Fruit fly (Drosophila melanogaster) whole organism, embryonic: ENCODE results near the gene Gem2.

Experiments
- Adf1 ChIP-seq: fragments of 200-800 bp; sonication (Bioruptor generic); IDR thresholded peaks from 2 replicates; pipeline ENCODE4 v1.3.6; 2022; ENCODE audit warnings: missing biosample characterization, missing genetic modification characterization
- Asciz ChIP-seq: fragments of 200-800 bp; sonication (Bioruptor generic); optimal IDR thresholded peaks from 2 replicates; lab custom pipeline; 2017; ENCODE audit warnings: missing biosample characterization, mild to moderate bottlenecking, missing genetic modification characterization, missing genetic modification reagents
- Bdp1 ChIP-seq: fragments of 200-800 bp; sonication (Bioruptor generic); optimal IDR thresholded peaks from 3 replicates; lab custom pipeline; 2016; ENCODE audit warnings: missing biosample characterization, missing genetic modification characterization
- CG10431 ChIP-seq: fragments of 200-800 bp; sonication (Bioruptor generic); optimal IDR thresholded peaks from 3 replicates; lab custom pipeline; 2018; ENCODE audit warnings: missing biosample characterization, mild to moderate bottlenecking, missing genetic modification characterization
- CG11398 ChIP-seq: fragments of 200-800 bp; sonication (Bioruptor generic); optimal IDR thresholded peaks from 2 replicates; lab custom pipeline; 2016; ENCODE audit warnings: missing biosample characterization, missing genetic modification characterization
- CG11456 ChIP-seq: fragments of 200-800 bp; sonication (Bioruptor generic); IDR thresholded peaks from 3 replicates; pipeline ENCODE4 v1.3.6; 2022; ENCODE audit warnings: missing biosample characterization, missing genetic modification characterization
- CG11696 ChIP-seq: fragments of 200-800 bp; sonication (Bioruptor generic); IDR thresholded peaks from 2 replicates; pipeline ENCODE4 v1.3.6; 2022; ENCODE audit warnings: missing biosample characterization, missing genetic modification characterization
- CG13296 ChIP-seq: fragments of 200-800 bp; sonication (Bioruptor generic); optimal IDR thresholded peaks from 3 replicates; lab custom pipeline; 2018; ENCODE audit warnings: missing biosample characterization, mild to moderate bottlenecking, missing genetic modification characterization
- CG1603 ChIP-seq: fragments of 200-800 bp; sonication (Bioruptor generic); optimal IDR thresholded peaks from 2 replicates; lab custom pipeline; 2019; ENCODE audit warnings: missing biosample characterization, mild to moderate bottlenecking, missing genetic modification characterization, moderate library complexity
- CG16815 ChIP-seq: fragments of 200-800 bp; sonication (Bioruptor generic); optimal IDR thresholded peaks from 3 replicates; lab custom pipeline; 2017; ENCODE audit warnings: missing biosample characterization, mild to moderate bottlenecking, missing genetic modification characterization
- CG1792 ChIP-seq: fragments of 200-800 bp; sonication (Bioruptor generic); optimal IDR thresholded peaks from 2 replicates; lab custom pipeline; 2016; ENCODE audit warnings: missing biosample characterization, missing genetic modification characterization
- CG2120 ChIP-seq: fragments of 200-800 bp; sonication (Bioruptor generic); optimal IDR thresholded peaks from 3 replicates; lab custom pipeline; 2016; ENCODE audit warnings: missing biosample characterization, missing genetic modification characterization
- CG2712 ChIP-seq: fragments of 200-800 bp; optimal IDR thresholded peaks from 3 replicates; lab custom pipeline; 2019; ENCODE audit warnings: missing biosample characterization, mild to moderate bottlenecking, missing genetic modification characterization, moderate library complexity
- CG31441 ChIP-seq: fragments of 200-800 bp; sonication (Bioruptor generic); IDR thresholded peaks from 2 replicates; pipeline ENCODE4 v1.3.6; 2022; ENCODE audit warnings: missing biosample characterization, missing genetic modification characterization
- CG32767 ChIP-seq: fragments of 200-800 bp; sonication (Bioruptor generic); IDR thresholded peaks from 2 replicates; pipeline ENCODE4 v1.3.6; 2022; ENCODE audit warnings: missing biosample characterization, missing genetic modification characterization
- CG6813 ChIP-seq: fragments of 200-800 bp; sonication (Bioruptor generic); optimal IDR thresholded peaks from 2 replicates; lab custom pipeline; 2017; ENCODE audit warnings: missing biosample characterization, missing genetic modification characterization, mild to moderate bottlenecking, moderate library complexity, missing genetic modification reagents
- CG7928 ChIP-seq: fragments of 200-800 bp; sonication (Bioruptor generic); optimal IDR thresholded peaks from 2 replicates; lab custom pipeline; 2017; ENCODE audit warnings: missing biosample characterization, mild to moderate bottlenecking, missing genetic modification characterization
- CG8478 ChIP-seq: fragments of >200 bp; optimal IDR thresholded peaks from 2 replicates; lab custom pipeline; 2018
- CG8765 ChIP-seq: fragments of 200-800 bp; sonication (Bioruptor generic); IDR thresholded peaks from 2 replicates; pipeline ENCODE4 v1.3.6; 2022; ENCODE audit warnings: missing biosample characterization, missing genetic modification characterization
- CG9797 ChIP-seq: fragments of 200-800 bp; sonication (Bioruptor generic); optimal IDR thresholded peaks from 3 replicates; lab custom pipeline; 2018; ENCODE audit warnings: missing biosample characterization, mild to moderate bottlenecking, missing genetic modification characterization
- CTCF ChIP-seq: fragments of 200-800 bp; sonication (Bioruptor generic); optimal IDR thresholded peaks from 2 replicates; lab custom pipeline; 2017; ENCODE audit warnings: missing biosample characterization, mild to moderate bottlenecking, missing genetic modification characterization, moderate library complexity
- Ets65A ChIP-seq: fragments of 200-800 bp; sonication (Bioruptor generic); peaks from one replicate; lab custom pipeline; 2016; ENCODE audit warnings: missing biosample characterization, missing genetic modification characterization
- HLH54F ChIP-seq: fragments of 200-800 bp; sonication (Bioruptor generic); optimal IDR thresholded peaks from 3 replicates; lab custom pipeline; 2016; ENCODE audit warnings: missing biosample characterization, missing genetic modification characterization
- HLHmδ ChIP-seq: fragments of 200-800 bp; sonication (Bioruptor generic); optimal IDR thresholded peaks from 2 replicates; lab custom pipeline; 2018; ENCODE audit warnings: missing biosample characterization, mild to moderate bottlenecking, missing genetic modification characterization, moderate library complexity
- Jarid2 ChIP-seq: fragments of 200-800 bp; sonication (Bioruptor generic); optimal IDR thresholded peaks from 3 replicates; lab custom pipeline; 2017; ENCODE audit warnings: mild to moderate bottlenecking, missing biosample characterization, missing genetic modification reagents, missing genetic modification characterization
- Med ChIP-seq: fragments of 200-800 bp; sonication (Bioruptor generic); peaks from one replicate; lab custom pipeline; 2016; ENCODE audit warnings: missing biosample characterization, missing genetic modification characterization, mild to moderate bottlenecking, inconsistent platforms, moderate library complexity
- NC2β ChIP-seq: fragments of 200-800 bp; sonication (Bioruptor generic); optimal IDR thresholded peaks from 2 replicates; lab custom pipeline; 2016; ENCODE audit warnings: missing biosample characterization, missing genetic modification characterization
- Ptx1 ChIP-seq: fragments of 200-800 bp; sonication (Bioruptor generic); IDR thresholded peaks from 2 replicates; pipeline ENCODE4 v1.3.6; 2022; ENCODE audit warnings: missing biosample characterization, missing genetic modification characterization
- Side ChIP-seq: fragments of 200-800 bp; sonication (Bioruptor generic); optimal IDR thresholded peaks from 2 replicates; lab custom pipeline; 2016; ENCODE audit warnings: missing biosample characterization, missing genetic modification characterization
- Six4 ChIP-seq: fragments of 200-800 bp; sonication (Bioruptor generic); optimal IDR thresholded peaks from 2 replicates; lab custom pipeline; 2016; ENCODE audit warnings: missing biosample characterization, missing genetic modification characterization
- Ssrp ChIP-seq: fragments of 200-800 bp; sonication (Bioruptor generic); optimal IDR thresholded peaks from 2 replicates; lab custom pipeline; 2018; ENCODE audit warnings: missing biosample characterization, mild to moderate bottlenecking, missing genetic modification characterization, moderate library complexity
- ap ChIP-seq: fragments of 200-800 bp; sonication (Bioruptor generic); IDR thresholded peaks from 2 replicates; pipeline ENCODE4 v1.3.6; 2022; ENCODE audit warnings: missing biosample characterization, missing genetic modification characterization
- btn ChIP-seq: fragments of 200-800 bp; sonication (Bioruptor generic); optimal IDR thresholded peaks from 2 replicates; lab custom pipeline; 2016; ENCODE audit warnings: missing biosample characterization, missing genetic modification characterization
- cas ChIP-seq: fragments of 200-800 bp; sonication (Bioruptor generic); IDR thresholded peaks from 2 replicates; pipeline ENCODE4 v1.3.6; 2022; ENCODE audit warnings: missing biosample characterization, missing genetic modification characterization
- cg ChIP-seq: fragments of 200-800 bp; sonication (Bioruptor generic); optimal IDR thresholded peaks from 3 replicates; lab custom pipeline; 2019; ENCODE audit warnings: missing biosample characterization, mild to moderate bottlenecking, missing genetic modification characterization, moderate library complexity
- chif ChIP-seq, 2 experiments: fragments of 200-800 bp; sonication (Bioruptor generic); optimal IDR thresholded peaks; 3 replicates each; lab custom pipeline; 2016; ENCODE audit warnings: missing biosample characterization in 2 of 2, missing genetic modification characterization in 2 of 2
- dimm ChIP-seq: fragments of 200-800 bp; sonication (Bioruptor generic); IDR thresholded peaks from 2 replicates; pipeline ENCODE4 v1.3.6; 2022; ENCODE audit warnings: missing biosample characterization, missing genetic modification characterization
- dysf ChIP-seq: fragments of 200-800 bp; sonication (Bioruptor generic); IDR thresholded peaks from 3 replicates; pipeline ENCODE4 v1.3.6; 2022; ENCODE audit warnings: missing biosample characterization, missing genetic modification characterization
- ftz-f1 ChIP-seq: fragments of 200-800 bp; sonication (Bioruptor generic); optimal IDR thresholded peaks from 2 replicates; lab custom pipeline; 2016; ENCODE audit warnings: missing biosample characterization, missing genetic modification characterization
- lbe ChIP-seq: fragments of 200-800 bp; sonication (Bioruptor generic); optimal IDR thresholded peaks from 2 replicates; lab custom pipeline; 2016; ENCODE audit warnings: missing biosample characterization, mild to moderate bottlenecking, missing genetic modification characterization
- lmd ChIP-seq: fragments of 200-800 bp; sonication (Bioruptor generic); IDR thresholded peaks from 2 replicates; pipeline ENCODE4 v1.3.6; 2022; ENCODE audit warnings: missing biosample characterization, missing genetic modification characterization
- pita ChIP-seq: fragments of 200-800 bp; sonication (Bioruptor generic); optimal IDR thresholded peaks from 2 replicates; lab custom pipeline; 2017; ENCODE audit warnings: missing biosample characterization, mild to moderate bottlenecking, missing genetic modification characterization
- pros ChIP-seq: fragments of 200-800 bp; sonication (Bioruptor generic); optimal IDR thresholded peaks from 3 replicates; lab custom pipeline; 2019; ENCODE audit warnings: missing biosample characterization, mild to moderate bottlenecking, missing genetic modification characterization, moderate library complexity
- psq ChIP-seq: fragments of 200-800 bp; sonication (Bioruptor generic); optimal IDR thresholded peaks from 2 replicates; lab custom pipeline; 2017; ENCODE audit warnings: missing biosample characterization, missing genetic modification characterization
- ranshi ChIP-seq: fragments of 200-800 bp; sonication (Bioruptor generic); IDR thresholded peaks from 2 replicates; pipeline ENCODE4 v1.3.6; 2022; ENCODE audit warnings: missing biosample characterization, missing genetic modification characterization
- run ChIP-seq: fragments of 200-800 bp; sonication (Bioruptor generic); optimal IDR thresholded peaks from 3 replicates; lab custom pipeline; 2018; ENCODE audit warnings: missing biosample characterization, mild to moderate bottlenecking, missing genetic modification characterization
- tin ChIP-seq: fragments of 200-800 bp; sonication (Bioruptor generic); optimal IDR thresholded peaks from 3 replicates; lab custom pipeline; 2016; ENCODE audit warnings: missing biosample characterization, missing genetic modification characterization
- trem ChIP-seq: fragments of 200-800 bp; optimal IDR thresholded peaks from 3 replicates; lab custom pipeline; 2019; ENCODE audit warnings: missing biosample characterization, mild to moderate bottlenecking, missing genetic modification characterization, moderate library complexity
- zen ChIP-seq: fragments of 200-800 bp; sonication (Bioruptor generic); optimal IDR thresholded peaks from 3 replicates; lab custom pipeline; 2018; ENCODE audit warnings: missing biosample characterization, mild to moderate bottlenecking, missing genetic modification characterization, moderate library complexity
- zfh2 ChIP-seq: fragments of 200-800 bp; sonication (Bioruptor generic); optimal IDR thresholded peaks from 2 replicates; lab custom pipeline; 2016; ENCODE audit warnings: missing biosample characterization, missing genetic modification characterization

Gene Gem2

dm6 chr3L:19062472-19063409 lies 37.4 kb downstream of the Gem2 start, which contains the start of the genes Ugt316A1 and Sfxn2 (continued):
- TF ChIP-seq CG2712 (tag; lab: Kevin White, UChicago) (peak; percentile 61), run (tag; lab: Kevin White, UChicago) (no peak), ranshi (GFP tag; lab: Robert Waterston, UW) (0 out of 2 replicates have a peak, but pooled peaks have one; percentile 43), CG11456 (GFP tag; lab: Robert Waterston, UW) (0 out of 3 replicates have a peak, but pooled peaks have one; percentile 59), HLH54F (GFP tag; lab: Kevin White, UChicago) (no peak), CG8478 (lab: Kevin White, UChicago) (peak; percentile 94), CG11696 (GFP tag; lab: Robert Waterston, UW) (no peak), NC2β (GFP tag; lab: Kevin White, UChicago) (peak; percentile 36), btn (GFP tag; lab: Kevin White, UChicago) (no peak), Ptx1 (peak; percentile 55), CTCF (GFP tag; lab: Kevin White, UChicago) (peak; percentile 73), zfh2 (peak; percentile 30), cg (GFP tag; lab: Kevin White, UChicago) (peak; percentile 89), CG8765 (GFP tag; lab: Robert Waterston, UW) (0 out of 2 replicates have a peak, but pooled peaks have one; percentile 25), CG13296 (no peak), CG1792 (GFP tag; lab: Kevin White, UChicago) (no peak), chif (GFP tag; optimal IDR thresholded peaks at IDR 0.05; lab: Kevin White, UChicago) (peak in 1 of 2 experiments; percentile 50), dimm (no peak), Bdp1 (GFP tag; lab: Kevin White, UChicago) (peak; percentile 4), cas (GFP tag; lab: Robert Waterston, UW) (no peak), dysf (GFP tag; lab: Robert Waterston, UW) (0 out of 3 replicates have a peak, but pooled peaks have one; percentile 47), lbe (peak; percentile 1), CG1603 (tag; lab: Kevin White, UChicago) (peak; percentile 79), CG6813 (GFP tag; lab: Kevin White, UChicago) (peak; percentile 12), pros (GFP tag; lab: Kevin White, UChicago) (no peak), Jarid2 (GFP tag; lab: Kevin White, UChicago) (peak; percentile 34), psq (GFP tag; lab: Kevin White, UChicago) (no peak), ftz-f1 (no peak), Side (no peak), ap (no peak), pita (GFP tag; lab: Kevin White, UChicago) (peak; percentile 42), trem (tag; lab: Kevin White, UChicago) (peak; percentile 76), Asciz (GFP tag; lab: Kevin White, UChicago) (no peak), HLHmδ (GFP tag; lab: Kevin White, UChicago) (peak; percentile 17), Six4 (GFP tag; lab: Kevin White, UChicago) (no peak), CG31441 (peak; percentile 42; the same call in 1 of the 2 replicates), CG9797 (GFP tag; lab: Kevin White, UChicago) (peak; percentile 88), CG32767 (peak; percentile 23; the same call in 1 of the 2 replicates), Adf1 (no peak; the same call in 1 of the 2 replicates), lmd (GFP tag; lab: Robert Waterston, UW) (peak; percentile 35; the same call in 1 of the 2 replicates), zen (peak; percentile 21), CG10431 (GFP tag; lab: Kevin White, UChicago) (no peak), Med (peak; percentile 87), Ets65A (GFP tag; lab: Kevin White, UChicago) (peak; percentile 90), CG11398 (no peak), CG7928 (GFP tag; lab: Kevin White, UChicago) (no peak), CG16815 (GFP tag; lab: Kevin White, UChicago) (peak; percentile 3), CG2120 (GFP tag; lab: Kevin White, UChicago) (peak; percentile 76), Ssrp (tag; lab: Kevin White, UChicago) (peak; percentile 22), tin (GFP tag; lab: Kevin White, UChicago) (peak; percentile 52)
